Worm (Caenorhabditis elegans) whole organism, mixed stage, embryonic: ENCODE measurements around the gene arrd-8.

ENCODE experiments used
- blmp-1 ChIP-seq: fragments of 150-350 bp; optimal IDR thresholded peaks from 2 replicates; lab custom pipeline; 2014; ENCODE audit warnings: missing biosample characterization, missing genetic modification characterization
- elt-3 ChIP-seq: fragments of 150-350 bp; optimal IDR thresholded peaks from 2 replicates; lab custom pipeline; 2014; ENCODE audit warnings: missing biosample characterization, missing genetic modification characterization
- lin-13 ChIP-seq: fragments of 150-350 bp; optimal IDR thresholded peaks from 2 replicates; lab custom pipeline; 2014; ENCODE audit warnings: missing biosample characterization, missing genetic modification characterization
- pha-4 ChIP-seq: fragments of 150-350 bp; optimal IDR thresholded peaks from 2 replicates; lab custom pipeline; 2018; ENCODE audit warnings: missing biosample characterization, missing genetic modification reagents, missing genetic modification characterization
- tbx-8 ChIP-seq: fragments of 200-800 bp; sonication (Bioruptor generic); optimal IDR thresholded peaks from 2 replicates; lab custom pipeline; 2018; ENCODE audit warnings: mild to moderate bottlenecking, missing genetic modification characterization, moderate library complexity, missing compliant biosample characterization
- unc-39 ChIP-seq: fragments of 150-350 bp; optimal IDR thresholded peaks from 2 replicates; lab custom pipeline; 2014; ENCODE audit warnings: missing biosample characterization, missing genetic modification characterization
- unc-62 ChIP-seq: fragments of 150-350 bp; optimal IDR thresholded peaks from 2 replicates; lab custom pipeline; 2014; ENCODE audit warnings: missing biosample characterization, missing genetic modification reagents, missing genetic modification characterization

DNA sequence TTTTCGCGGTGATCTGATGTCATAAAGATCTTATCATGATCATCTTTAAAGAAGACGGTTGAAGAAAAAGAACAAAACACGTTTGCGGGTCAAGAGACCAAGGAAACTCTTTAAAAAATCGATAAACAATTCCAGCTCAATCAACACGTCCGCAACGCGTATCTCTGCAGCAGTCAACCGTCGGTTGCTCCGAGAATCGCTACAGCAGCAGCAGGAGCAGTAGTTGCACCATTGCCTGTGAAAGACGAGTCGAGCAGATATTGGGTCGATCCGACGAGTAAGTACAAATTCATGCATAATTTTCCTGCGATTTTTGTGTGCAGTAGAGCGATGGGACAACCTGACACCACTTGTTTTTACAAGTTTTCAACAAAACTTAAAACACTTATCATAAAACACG, 10.3 kb upstream of the arrd-8 start:
- TF ChIP-seq lin-13 (tag; lab: Kevin White, UChicago) (no peak), tbx-8 (GFP tag; lab: Kevin White, UChicago) (no peak), unc-62 (no peak), blmp-1 (no peak), elt-3 (tag; lab: Kevin White, UChicago) (no peak), unc-39 (no peak), pha-4 (tag; lab: Kevin White, UChicago) (no peak)
